Worm (Caenorhabditis elegans) whole organism, mixed stage, embryonic: ENCODE data around the gene T16G1.4.
A peak's percentile ranks its signal among the peaks of the same experiment; 100 is the strongest.

Experiments used
- M03D4.4 ChIP-seq: sonication (generic microtip); optimal IDR thresholded peaks from 2 replicates; lab custom pipeline; 2017; ENCODE audit warnings: mild to moderate bottlenecking, missing genetic modification characterization, missing compliant biosample characterization
- bed-3 ChIP-seq: fragments of 200-800 bp; sonication (Bioruptor generic); optimal IDR thresholded peaks from 3 replicates; lab custom pipeline; 2018; ENCODE audit warnings: mild to moderate bottlenecking, missing genetic modification characterization, moderate library complexity, missing compliant biosample characterization
- blmp-1 ChIP-seq: fragments of 150-350 bp; optimal IDR thresholded peaks from 2 replicates; lab custom pipeline; 2014; ENCODE audit warnings: missing biosample characterization, missing genetic modification characterization
- ceh-39 ChIP-seq: fragments of 150-350 bp; optimal IDR thresholded peaks from 2 replicates; lab custom pipeline; 2014; ENCODE audit warnings: missing biosample characterization, missing genetic modification characterization
- ceh-43 ChIP-seq: fragments of 200-800 bp; sonication (Bioruptor generic); optimal IDR thresholded peaks from 2 replicates; lab custom pipeline; 2018; ENCODE audit warnings: mild to moderate bottlenecking, missing genetic modification characterization, moderate library complexity, missing compliant biosample characterization
- ceh-83 ChIP-seq: fragments of 200-800 bp; sonication (Bioruptor generic); optimal IDR thresholded peaks from 2 replicates; lab custom pipeline; 2018; ENCODE audit warnings: mild to moderate bottlenecking, missing genetic modification characterization, missing compliant biosample characterization
- ces-1 ChIP-seq: fragments of 150-350 bp; optimal IDR thresholded peaks from 2 replicates; lab custom pipeline; 2014; ENCODE audit warnings: missing biosample characterization, missing genetic modification reagents, missing genetic modification characterization
- cnd-1 ChIP-seq: fragments of 200-800 bp; sonication (Bioruptor generic); optimal IDR thresholded peaks from 2 replicates; lab custom pipeline; 2018; ENCODE audit warnings: mild to moderate bottlenecking, missing genetic modification characterization, missing compliant biosample characterization
- drap-1 ChIP-seq: fragments of 200-800 bp; sonication (Bioruptor generic); optimal IDR thresholded peaks from 3 replicates; lab custom pipeline; 2018; ENCODE audit warnings: mild to moderate bottlenecking, missing genetic modification characterization, missing compliant biosample characterization
- elt-1 ChIP-seq: sonication (generic microtip); optimal IDR thresholded peaks from 2 replicates; lab custom pipeline; 2017; ENCODE audit warnings: missing genetic modification characterization, mild to moderate bottlenecking, missing compliant biosample characterization, antibody characterized with exemption, moderate library complexity, borderline replicate concordance; ENCODE audit not compliant: insufficient read depth
- elt-3 ChIP-seq: fragments of 150-350 bp; optimal IDR thresholded peaks from 2 replicates; lab custom pipeline; 2014; ENCODE audit warnings: missing biosample characterization, missing genetic modification characterization
- flh-1 ChIP-seq: fragments of 200-800 bp; sonication (Bioruptor generic); optimal IDR thresholded peaks from 2 replicates; lab custom pipeline; 2018; ENCODE audit warnings: mild to moderate bottlenecking, missing genetic modification characterization, moderate library complexity, missing compliant biosample characterization
- ham-2 ChIP-seq: fragments of 200-800 bp; sonication (Bioruptor generic); optimal IDR thresholded peaks from 2 replicates; lab custom pipeline; 2018; ENCODE audit warnings: mild to moderate bottlenecking, missing genetic modification characterization, missing compliant biosample characterization
- hlh-1 ChIP-seq: fragments of 150-350 bp; optimal IDR thresholded peaks from 2 replicates; lab custom pipeline; 2014; ENCODE audit warnings: missing biosample characterization, missing genetic modification reagents, missing genetic modification characterization
- lin-13 ChIP-seq: fragments of 150-350 bp; optimal IDR thresholded peaks from 2 replicates; lab custom pipeline; 2014; ENCODE audit warnings: missing biosample characterization, missing genetic modification characterization
- lin-32 ChIP-seq: fragments of 200-800 bp; sonication (Bioruptor generic); optimal IDR thresholded peaks from 2 replicates; lab custom pipeline; 2018; ENCODE audit warnings: mild to moderate bottlenecking, missing genetic modification characterization, missing compliant biosample characterization
- lsy-2 ChIP-seq: fragments of 150-350 bp; optimal IDR thresholded peaks from 2 replicates; lab custom pipeline; 2014; ENCODE audit warnings: missing biosample characterization, missing genetic modification characterization
- mab-5 ChIP-seq: fragments of 150-350 bp; optimal IDR thresholded peaks from 2 replicates; lab custom pipeline; 2014; ENCODE audit warnings: missing biosample characterization, missing genetic modification characterization
- mep-1 ChIP-seq: fragments of 150-350 bp; optimal IDR thresholded peaks from 2 replicates; lab custom pipeline; 2017; ENCODE audit warnings: missing biosample characterization, missing genetic modification reagents, missing genetic modification characterization, inconsistent platforms
- mls-2 ChIP-seq: sonication (generic microtip); optimal IDR thresholded peaks from 2 replicates; lab custom pipeline; 2016; ENCODE audit warnings: mild to moderate bottlenecking, missing genetic modification characterization, moderate library complexity, missing compliant biosample characterization
- nhr-12 ChIP-seq: fragments of 150-350 bp; optimal IDR thresholded peaks from 2 replicates; lab custom pipeline; 2014; ENCODE audit warnings: missing biosample characterization, missing genetic modification characterization
- nhr-2 ChIP-seq: fragments of 150-350 bp; optimal IDR thresholded peaks from 2 replicates; lab custom pipeline; 2014; ENCODE audit warnings: missing biosample characterization, missing genetic modification characterization
- nhr-237 ChIP-seq: fragments of 150-350 bp; optimal IDR thresholded peaks from 2 replicates; lab custom pipeline; 2014; ENCODE audit warnings: missing biosample characterization, missing genetic modification characterization
- nhr-28 ChIP-seq: fragments of 150-350 bp; optimal IDR thresholded peaks from 2 replicates; lab custom pipeline; 2014; ENCODE audit warnings: missing biosample characterization, missing genetic modification characterization
- nhr-76 ChIP-seq: sonication (generic microtip); optimal IDR thresholded peaks from 2 replicates; lab custom pipeline; 2017; ENCODE audit warnings: missing biosample characterization, missing genetic modification characterization
- pha-4 ChIP-seq: fragments of 150-350 bp; optimal IDR thresholded peaks from 2 replicates; lab custom pipeline; 2018; ENCODE audit warnings: missing biosample characterization, missing genetic modification reagents, missing genetic modification characterization
- sem-2 ChIP-seq: fragments of 200-800 bp; sonication (Bioruptor generic); optimal IDR thresholded peaks from 2 replicates; lab custom pipeline; 2018; ENCODE audit warnings: mild to moderate bottlenecking, missing genetic modification characterization, missing compliant biosample characterization
- snpc-4 ChIP-seq: fragments of 150-350 bp; optimal IDR thresholded peaks from 2 replicates; lab custom pipeline; 2014; ENCODE audit warnings: missing biosample characterization, missing genetic modification characterization
- sptf-1 ChIP-seq: sonication (generic microtip); optimal IDR thresholded peaks from 2 replicates; lab custom pipeline; 2017; ENCODE audit warnings: mild to moderate bottlenecking, missing genetic modification characterization, moderate library complexity, missing compliant biosample characterization
- tbx-8 ChIP-seq: fragments of 200-800 bp; sonication (Bioruptor generic); optimal IDR thresholded peaks from 2 replicates; lab custom pipeline; 2018; ENCODE audit warnings: mild to moderate bottlenecking, missing genetic modification characterization, moderate library complexity, missing compliant biosample characterization
- unc-120 ChIP-seq: sonication (generic microtip); optimal IDR thresholded peaks from 2 replicates; lab custom pipeline; 2017; ENCODE audit warnings: missing genetic modification characterization, missing compliant biosample characterization; ENCODE audit not compliant: poor library complexity, severe bottlenecking
- unc-39 ChIP-seq: fragments of 150-350 bp; optimal IDR thresholded peaks from 2 replicates; lab custom pipeline; 2014; ENCODE audit warnings: missing biosample characterization, missing genetic modification characterization
- unc-62 ChIP-seq: fragments of 150-350 bp; optimal IDR thresholded peaks from 2 replicates; lab custom pipeline; 2014; ENCODE audit warnings: missing biosample characterization, missing genetic modification reagents, missing genetic modification characterization
- zip-8 ChIP-seq: fragments of 150-350 bp; optimal IDR thresholded peaks from 2 replicates; lab custom pipeline; 2014; ENCODE audit warnings: missing biosample characterization, missing genetic modification characterization
- ztf-11 ChIP-seq: fragments of 150-350 bp; optimal IDR thresholded peaks from 2 replicates; lab custom pipeline; 2014; ENCODE audit warnings: missing biosample characterization, missing genetic modification characterization

The T16G1.4 gene

DNA sequence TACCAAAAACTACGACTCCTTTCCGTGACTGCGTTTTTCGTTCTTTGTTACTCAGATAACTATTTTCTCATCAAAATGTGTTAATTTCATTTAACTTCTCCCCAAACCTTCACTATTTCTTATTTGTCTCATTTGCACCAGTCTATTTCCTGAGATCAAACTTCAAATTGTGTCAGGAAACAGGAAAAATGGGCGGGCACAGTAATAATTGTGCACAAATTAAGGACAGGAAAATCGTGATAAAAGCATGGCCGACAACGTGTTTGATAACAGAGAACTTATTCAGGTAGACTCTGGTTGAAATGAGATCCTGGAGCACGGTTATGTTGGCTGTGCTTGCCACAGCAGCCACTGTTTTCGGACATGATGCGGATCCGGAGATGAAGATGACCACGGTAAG, 21.9 kb downstream of the T16G1.4 start, which contains the start of gene lipl-1:
Gene lipl-1, plus strand, starts transcription at position 282 of the 400 bp plus-strand sequence.
- TF ChIP-seq pha-4 (tag; lab: Kevin White, UChicago) (no peak), unc-120 (no peak), unc-62 (GFP tag; lab: Kevin White, UChicago) (no peak), unc-39 (no peak), tbx-8 (GFP tag; lab: Kevin White, UChicago) (no peak), mep-1 (tag; lab: Kevin White, UChicago) (no peak), nhr-2 (no peak), sem-2 (no peak), lsy-2 (tag; lab: Kevin White, UChicago) (no peak), M03D4.4 (no peak), elt-1 (tag; lab: Kevin White, UChicago) (no peak), cnd-1 (no peak), ceh-43 (GFP tag; lab: Kevin White, UChicago) (no peak), elt-3 (tag; lab: Kevin White, UChicago) (no peak), ztf-11 (tag; lab: Kevin White, UChicago) (no peak), blmp-1 (tag; lab: Kevin White, UChicago) (no peak), ceh-83 (GFP tag; lab: Kevin White, UChicago) (no peak), nhr-12 (no peak), drap-1 (no peak), lin-13 (tag; lab: Kevin White, UChicago) (no peak)
- TF ChIP-seq, all 35 proteins: peak for 0

DNA sequence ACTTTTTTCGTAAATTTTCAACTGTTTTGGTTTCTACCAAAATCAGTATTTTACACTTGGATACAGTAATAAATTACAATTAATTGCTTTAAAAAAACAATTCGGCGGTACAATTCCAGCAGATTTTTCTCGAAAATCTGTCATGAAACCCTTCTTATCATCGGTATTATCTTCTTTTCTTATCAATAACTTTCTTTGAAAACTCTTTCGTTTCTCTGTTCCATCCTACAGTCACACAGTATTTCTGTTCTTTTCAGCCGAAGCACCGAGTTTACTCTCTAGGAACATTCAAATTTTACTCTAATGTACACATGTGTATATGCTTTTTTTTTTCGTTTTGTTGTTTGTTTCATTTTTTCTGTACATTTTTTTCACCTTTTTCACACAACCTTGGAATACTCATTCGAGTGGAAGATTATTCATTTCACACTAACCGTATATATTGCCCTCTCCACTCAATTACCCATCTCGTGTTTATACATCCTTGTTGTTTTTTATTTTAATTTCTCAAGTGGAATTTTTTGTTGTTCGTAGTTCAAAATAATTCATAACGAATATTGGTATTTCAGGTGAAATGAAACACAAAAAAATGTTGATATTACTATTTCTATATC, 32.0 kb downstream of the T16G1.4 start, which contains the start of gene nid-1:
Gene nid-1, plus strand, starts transcription at position 564 of the 614 bp plus-strand sequence.
- TF ChIP-seq ceh-83 (GFP tag; lab: Kevin White, UChicago) (no peak), elt-3 (tag; lab: Kevin White, UChicago) (no peak), ceh-39 (no peak), nhr-2 (no peak), nhr-28 (no peak), lin-32 (no peak), hlh-1 (tag; lab: Kevin White, UChicago) (no peak), drap-1 (no peak), zip-8 (tag; lab: Kevin White, UChicago) (no peak), flh-1 (no peak), unc-120 (no peak), ces-1 (no peak)

DNA sequence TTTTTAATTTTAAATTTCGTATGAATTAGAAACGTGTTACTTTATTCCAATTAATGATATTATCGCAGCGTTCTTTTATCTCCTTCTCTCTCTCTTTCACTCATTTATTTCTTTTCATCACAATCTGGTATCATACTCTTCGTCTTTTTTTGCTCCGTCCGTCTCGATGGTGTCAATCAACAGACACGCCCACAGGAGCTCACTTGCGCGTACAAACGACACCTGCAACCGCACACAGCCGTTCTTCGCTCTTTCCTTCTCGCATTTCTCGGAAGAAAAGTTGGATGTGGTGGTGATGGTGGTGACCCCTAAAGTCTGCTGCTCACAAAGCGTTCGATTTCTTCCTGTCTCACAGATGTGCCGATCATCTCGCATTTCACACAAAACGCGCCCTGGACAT, 33.0 kb downstream of the T16G1.4 start:
- no peak for TF ChIP-seq mab-5 (tag; lab: Kevin White, UChicago)
- TF ChIP-seq hlh-1 (tag; lab: Kevin White, UChicago): peak; percentile 89
- TF ChIP-seq, all 35 proteins: peak for 1

DNA sequence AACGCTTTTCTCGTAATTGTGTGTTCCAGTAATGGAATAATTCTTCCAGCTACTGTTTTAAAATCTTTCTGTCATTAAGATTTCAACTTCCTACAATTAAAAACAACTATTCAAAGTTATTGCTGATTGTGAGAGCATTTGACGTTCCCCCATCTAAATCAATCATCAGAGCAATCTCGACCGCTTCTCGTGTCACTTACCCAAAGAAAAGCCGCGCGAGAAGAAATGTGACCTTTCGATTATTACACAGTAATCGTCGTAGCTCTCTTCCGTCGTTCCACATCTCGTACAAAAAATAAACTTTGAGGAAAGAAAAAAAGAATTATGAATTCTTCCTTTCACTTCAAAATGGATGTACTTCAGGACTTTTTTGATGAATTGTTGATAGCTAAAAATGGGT, 34.2 kb downstream of the T16G1.4 start:
- no peak for TF ChIP-seq cnd-1
- TF ChIP-seq blmp-1 (tag; lab: Kevin White, UChicago): no peak
- no peak for TF ChIP-seq zip-8 (tag; lab: Kevin White, UChicago)
- no peak for TF ChIP-seq nhr-237 (tag; lab: Kevin White, UChicago)
- no peak for TF ChIP-seq tbx-8 (GFP tag; lab: Kevin White, UChicago)
- no peak for TF ChIP-seq bed-3 (GFP tag; lab: Kevin White, UChicago)
- no peak for TF ChIP-seq ztf-11 (tag; lab: Kevin White, UChicago)
- TF ChIP-seq nhr-76 (tag; lab: Kevin White, UChicago): no peak
- TF ChIP-seq mab-5 (tag; lab: Kevin White, UChicago): no peak
- no peak for TF ChIP-seq unc-39
- TF ChIP-seq nhr-12: no peak
- TF ChIP-seq nhr-28: no peak
- TF ChIP-seq elt-1 (tag; lab: Kevin White, UChicago): no peak
- TF ChIP-seq drap-1: no peak
- TF ChIP-seq unc-62 (GFP tag; lab: Kevin White, UChicago): peak; percentile 79
- TF ChIP-seq sptf-1 (tag; lab: Kevin White, UChicago): no peak
- peak; percentile 43 for TF ChIP-seq hlh-1 (tag; lab: Kevin White, UChicago)
- no peak for TF ChIP-seq ces-1
- TF ChIP-seq, all 35 proteins: peak for 2

DNA sequence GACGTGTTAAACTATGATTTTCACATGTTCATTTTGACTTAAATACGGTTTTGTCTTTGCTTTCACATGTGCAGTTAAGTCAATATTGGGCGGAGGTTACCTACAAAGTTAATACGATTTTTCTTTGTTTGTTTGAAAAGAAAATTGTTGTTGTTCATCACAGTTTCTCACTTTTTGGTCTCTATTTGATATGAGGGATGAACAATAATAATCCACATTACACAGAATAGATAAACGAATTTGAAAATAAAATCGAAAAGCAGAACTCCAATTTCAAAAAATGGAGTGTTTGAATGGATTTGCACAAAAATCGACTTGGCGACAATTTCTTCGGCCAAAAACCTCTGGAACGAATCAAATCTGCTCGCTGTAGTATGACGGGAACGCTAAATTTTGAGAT, 34.9 kb downstream of the T16G1.4 start, which contains the start of gene ttr-29:
Gene ttr-29, minus strand, starts transcription at position 101 of the 400 bp plus-strand sequence.
- TF ChIP-seq mab-5 (tag; lab: Kevin White, UChicago) (no peak), ceh-83 (GFP tag; lab: Kevin White, UChicago) (no peak), ham-2 (GFP tag; lab: Kevin White, UChicago) (no peak), nhr-76 (tag; lab: Kevin White, UChicago) (no peak), lin-13 (tag; lab: Kevin White, UChicago) (no peak), mls-2 (no peak), lin-32 (no peak), cnd-1 (no peak), snpc-4 (tag; lab: Kevin White, UChicago) (no peak), nhr-12 (no peak), bed-3 (GFP tag; lab: Kevin White, UChicago) (no peak), nhr-2 (no peak), mep-1 (tag; lab: Kevin White, UChicago) (no peak), sptf-1 (tag; lab: Kevin White, UChicago) (no peak), blmp-1 (tag; lab: Kevin White, UChicago) (no peak), sem-2 (no peak), ztf-11 (tag; lab: Kevin White, UChicago) (no peak), zip-8 (tag; lab: Kevin White, UChicago) (no peak)
- TF ChIP-seq, all 35 proteins: peak for 0
